Fruit fly (Drosophila melanogaster) whole organism, embryonic: ENCODE measurements around the gene kz.

Source experiments
- Atf3 ChIP-seq: fragments of 200-800 bp; sonication (Bioruptor generic); optimal IDR thresholded peaks from 3 replicates; lab custom pipeline; 2016; ENCODE audit warnings: missing biosample characterization, missing genetic modification characterization
- Awh ChIP-seq: fragments of 200-800 bp; sonication (Bioruptor generic); IDR thresholded peaks from 2 replicates; pipeline ENCODE4, ENCODE4 v1.3.6; 2022; ENCODE audit warnings: missing biosample characterization, missing genetic modification characterization
- Blimp-1 ChIP-seq: fragments of 200-800 bp; sonication (Bioruptor generic); optimal IDR thresholded peaks from 3 replicates; lab custom pipeline; 2018; ENCODE audit warnings: missing biosample characterization, missing genetic modification characterization, mild to moderate bottlenecking, moderate library complexity, missing genetic modification reagents
- BtbVII ChIP-seq: fragments of 200-800 bp; sonication (Bioruptor generic); optimal IDR thresholded peaks from 3 replicates; lab custom pipeline; 2017; ENCODE audit warnings: missing biosample characterization, mild to moderate bottlenecking, missing genetic modification characterization
- CG10366 ChIP-seq: fragments of 200-800 bp; sonication (Bioruptor generic); IDR thresholded peaks from 2 replicates; pipeline ENCODE4 v1.3.6; 2022; ENCODE audit warnings: missing biosample characterization, missing genetic modification characterization
- CG15269 ChIP-seq: fragments of 200-800 bp; sonication (Bioruptor generic); optimal IDR thresholded peaks from 2 replicates; lab custom pipeline; 2018; ENCODE audit warnings: missing biosample characterization, mild to moderate bottlenecking, missing genetic modification characterization, moderate library complexity
- CG1602 ChIP-seq: fragments of 200-800 bp; sonication (Bioruptor generic); optimal IDR thresholded peaks from 3 replicates; lab custom pipeline; 2016; ENCODE audit warnings: missing biosample characterization, missing genetic modification characterization
- CG16815 ChIP-seq: fragments of 200-800 bp; sonication (Bioruptor generic); optimal IDR thresholded peaks from 3 replicates; lab custom pipeline; 2017; ENCODE audit warnings: missing biosample characterization, mild to moderate bottlenecking, missing genetic modification characterization
- CG2678 ChIP-seq: fragments of 200-800 bp; sonication (Bioruptor generic); optimal IDR thresholded peaks from 3 replicates; lab custom pipeline; 2019; ENCODE audit warnings: missing biosample characterization, mild to moderate bottlenecking, missing genetic modification characterization, moderate library complexity
- CG30403 ChIP-seq: fragments of 200-800 bp; sonication (Bioruptor generic); optimal IDR thresholded peaks from 3 replicates; lab custom pipeline; 2016; ENCODE audit warnings: missing biosample characterization, missing genetic modification characterization
- CG31365 ChIP-seq: fragments of 200-800 bp; sonication (Bioruptor generic); optimal IDR thresholded peaks from 2 replicates; lab custom pipeline; 2018; ENCODE audit warnings: missing biosample characterization, mild to moderate bottlenecking, missing genetic modification characterization
- CG32772 ChIP-seq: fragments of 200-800 bp; sonication (Bioruptor generic); IDR thresholded peaks from 2 replicates; pipeline ENCODE4 v1.3.6; 2022; ENCODE audit warnings: missing biosample characterization, missing genetic modification characterization
- CG3995 ChIP-seq: fragments of 200-800 bp; sonication (Bioruptor generic); optimal IDR thresholded peaks from 3 replicates; lab custom pipeline; 2016; ENCODE audit warnings: missing biosample characterization, missing genetic modification characterization
- CG4424 ChIP-seq: fragments of 200-800 bp; sonication (Bioruptor generic); optimal IDR thresholded peaks from 3 replicates; lab custom pipeline; 2016; ENCODE audit warnings: missing biosample characterization, missing genetic modification characterization
- CG4730 ChIP-seq: fragments of 200-800 bp; sonication (Bioruptor generic); IDR thresholded peaks from 2 replicates; pipeline ENCODE4 v1.3.6; 2022; ENCODE audit warnings: missing biosample characterization, missing genetic modification characterization
- CG6272 ChIP-seq: fragments of 200-800 bp; sonication (Bioruptor generic); IDR thresholded peaks from 2 replicates; pipeline ENCODE4 v1.3.6; 2022; ENCODE audit warnings: missing biosample characterization, missing genetic modification characterization
- CG6765 ChIP-seq: fragments of 200-800 bp; sonication (Bioruptor generic); optimal IDR thresholded peaks from 3 replicates; lab custom pipeline; 2017; ENCODE audit warnings: missing biosample characterization, mild to moderate bottlenecking, missing genetic modification characterization
- CG6854 ChIP-seq: fragments of 200-800 bp; sonication (Bioruptor generic); optimal IDR thresholded peaks from 3 replicates; lab custom pipeline; 2017; ENCODE audit warnings: missing biosample characterization, mild to moderate bottlenecking, missing genetic modification characterization
- CG7839 ChIP-seq: fragments of 200-800 bp; sonication (Bioruptor generic); optimal IDR thresholded peaks from 3 replicates; lab custom pipeline; 2018; ENCODE audit warnings: missing biosample characterization, mild to moderate bottlenecking, missing genetic modification characterization, moderate library complexity
- CG8359 ChIP-seq: fragments of 200-800 bp; sonication (Bioruptor generic); optimal IDR thresholded peaks from 2 replicates; lab custom pipeline; 2017; ENCODE audit warnings: missing biosample characterization, mild to moderate bottlenecking, missing genetic modification characterization, borderline replicate concordance
- Deaf1 ChIP-seq: fragments of 200-800 bp; optimal IDR thresholded peaks from 3 replicates; lab custom pipeline; 2019; ENCODE audit warnings: missing biosample characterization, mild to moderate bottlenecking, missing genetic modification characterization, moderate library complexity
- Jarid2 ChIP-seq: fragments of 200-800 bp; sonication (Bioruptor generic); optimal IDR thresholded peaks from 3 replicates; lab custom pipeline; 2017; ENCODE audit warnings: mild to moderate bottlenecking, missing biosample characterization, missing genetic modification reagents, missing genetic modification characterization
- Lim3 ChIP-seq: fragments of 200-800 bp; sonication (Bioruptor generic); IDR thresholded peaks from 2 replicates; pipeline ENCODE4 v1.3.6; 2022; ENCODE audit warnings: missing biosample characterization, missing genetic modification characterization
- Lpt ChIP-seq: fragments of >200 bp; optimal IDR thresholded peaks from 2 replicates; lab custom pipeline; 2018; ENCODE audit warnings: missing biosample characterization, missing genetic modification characterization
- MBD-R2 ChIP-seq: fragments of 200-800 bp; sonication (Bioruptor generic); IDR thresholded peaks from 2 replicates; pipeline ENCODE4 v1.3.6; 2022; ENCODE audit warnings: missing biosample characterization, missing genetic modification characterization
- Sry-δ ChIP-seq: fragments of 200-800 bp; sonication (Bioruptor generic); optimal IDR thresholded peaks from 2 replicates; lab custom pipeline; 2016; ENCODE audit warnings: missing biosample characterization, missing genetic modification characterization
- Ssrp ChIP-seq: fragments of 200-800 bp; sonication (Bioruptor generic); optimal IDR thresholded peaks from 2 replicates; lab custom pipeline; 2018; ENCODE audit warnings: missing biosample characterization, mild to moderate bottlenecking, missing genetic modification characterization, moderate library complexity
- Usf ChIP-seq: fragments of 200-800 bp; sonication (Bioruptor generic); optimal IDR thresholded peaks from 2 replicates; lab custom pipeline; 2017; ENCODE audit warnings: missing genotype, missing biosample characterization, missing genetic modification characterization
- corto ChIP-seq: fragments of 200-800 bp; sonication (Bioruptor generic); optimal IDR thresholded peaks from 2 replicates; lab custom pipeline; 2016; ENCODE audit warnings: missing biosample characterization, mild to moderate bottlenecking, missing genetic modification characterization, moderate library complexity
- da ChIP-seq: fragments of 200-800 bp; sonication (Bioruptor generic); optimal IDR thresholded peaks from 2 replicates; lab custom pipeline; 2016; ENCODE audit warnings: missing biosample characterization, missing genetic modification characterization
- dan ChIP-seq: fragments of 200-800 bp; sonication (Bioruptor generic); IDR thresholded peaks from 2 replicates; pipeline ENCODE4 v1.3.6; 2022; ENCODE audit warnings: missing biosample characterization, missing genetic modification characterization
- danr ChIP-seq: fragments of 200-800 bp; sonication (Bioruptor generic); IDR thresholded peaks from 2 replicates; pipeline ENCODE4 v1.3.6; 2022; ENCODE audit warnings: missing biosample characterization, missing genetic modification characterization
- dati ChIP-seq: fragments of 200-800 bp; sonication (Bioruptor generic); IDR thresholded peaks from 2 replicates; pipeline ENCODE4 v1.3.6; 2022; ENCODE audit warnings: missing biosample characterization, missing genetic modification characterization
- eve ChIP-seq, 2 experiments: fragments of >200 bp; optimal IDR thresholded peaks; 2 replicates each; lab custom pipeline; 2017; ENCODE audit warnings: missing biosample characterization in 2 of 2, missing genetic modification characterization in 2 of 2
- gcm2 ChIP-seq: fragments of 200-800 bp; sonication (Bioruptor generic); optimal IDR thresholded peaks from 2 replicates; lab custom pipeline; 2016; ENCODE audit warnings: missing biosample characterization, missing genetic modification characterization
- her ChIP-seq: fragments of 200-800 bp; sonication (Bioruptor generic); optimal IDR thresholded peaks from 2 replicates; lab custom pipeline; 2016; ENCODE audit warnings: missing biosample characterization, missing genetic modification characterization
- hkb ChIP-seq, 2 experiments: fragments of 200-800 bp in 1 of 2; fragments of >200 bp in 1 of 2; sonication (Bioruptor generic) in 1 of 2; IDR thresholded peaks in 1 of 2; optimal IDR thresholded peaks in 1 of 2; 2 replicates each; pipeline versions ENCODE4 v1.3.6 to Lab custom; 2017 to 2022; ENCODE audit warnings: missing biosample characterization in 1 of 2, missing genetic modification characterization in 1 of 2
- lov ChIP-seq, 2 experiments: fragments of 200-800 bp in 1 of 2; fragments of >200 bp in 1 of 2; sonication (Bioruptor generic) in 1 of 2; IDR thresholded peaks in 1 of 2; optimal IDR thresholded peaks in 1 of 2; 2 replicates in 1 of 2; 3 replicates in 1 of 2; pipeline versions ENCODE4 v1.3.6 to Lab custom; 2017 to 2022; ENCODE audit warnings: missing biosample characterization in 1 of 2, missing genetic modification characterization in 1 of 2
- pb ChIP-seq: fragments of 200-800 bp; sonication (Bioruptor generic); optimal IDR thresholded peaks from 3 replicates; lab custom pipeline; 2016; ENCODE audit warnings: missing biosample characterization, missing genetic modification characterization
- pita ChIP-seq: fragments of 200-800 bp; sonication (Bioruptor generic); optimal IDR thresholded peaks from 2 replicates; lab custom pipeline; 2017; ENCODE audit warnings: missing biosample characterization, mild to moderate bottlenecking, missing genetic modification characterization
- prd ChIP-seq, 3 experiments: fragments of >200 bp in 2 of 3; fragments of 200-800 bp in 1 of 3; sonication (Bioruptor generic) in 1 of 3; optimal IDR thresholded peaks in 2 of 3; IDR thresholded peaks in 1 of 3; 2 replicates in 2 of 3; 3 replicates in 1 of 3; pipeline versions ENCODE4 v1.3.6 to Lab custom; 2017 to 2022; ENCODE audit warnings: missing biosample characterization in 1 of 3, missing genetic modification characterization in 1 of 3
- slou ChIP-seq: fragments of 200-800 bp; sonication (Bioruptor generic); optimal IDR thresholded peaks from 3 replicates; lab custom pipeline; 2016; ENCODE audit warnings: missing biosample characterization, missing genetic modification characterization
- slp2 ChIP-seq: fragments of 200-800 bp; sonication (Bioruptor generic); optimal IDR thresholded peaks from 2 replicates; lab custom pipeline; 2016; ENCODE audit warnings: missing biosample characterization, missing genetic modification characterization
- sr ChIP-seq: fragments of 200-800 bp; sonication (Bioruptor generic); IDR thresholded peaks from 3 replicates; pipeline ENCODE4 v1.3.6; 2022; ENCODE audit warnings: missing biosample characterization, missing genetic modification characterization
- stwl ChIP-seq: fragments of 200-800 bp; sonication (Bioruptor generic); optimal IDR thresholded peaks from 3 replicates; lab custom pipeline; 2018; ENCODE audit warnings: missing biosample characterization, mild to moderate bottlenecking, missing genetic modification characterization, moderate library complexity
- sug ChIP-seq: fragments of 200-800 bp; optimal IDR thresholded peaks from 2 replicates; lab custom pipeline; 2019; ENCODE audit warnings: missing biosample characterization, mild to moderate bottlenecking, missing genetic modification characterization, moderate library complexity
- tio ChIP-seq: fragments of 200-800 bp; sonication (Bioruptor generic); optimal IDR thresholded peaks from 2 replicates; lab custom pipeline; 2017; ENCODE audit warnings: missing biosample characterization, missing genetic modification characterization, inconsistent platforms
- tx ChIP-seq: fragments of 200-800 bp; sonication (Bioruptor generic); optimal IDR thresholded peaks from 2 replicates; lab custom pipeline; 2016; ENCODE audit warnings: missing biosample characterization, missing genetic modification characterization
- unpg ChIP-seq: fragments of 200-800 bp; sonication (Bioruptor generic); optimal IDR thresholded peaks from 3 replicates; lab custom pipeline; 2018; ENCODE audit warnings: missing biosample characterization, mild to moderate bottlenecking, missing genetic modification characterization, moderate library complexity
- vvl ChIP-seq: fragments of 200-800 bp; sonication (Bioruptor generic); IDR thresholded peaks from 2 replicates; pipeline ENCODE4 v1.3.6; 2022; ENCODE audit warnings: missing biosample characterization, missing genetic modification characterization
- zfh2 ChIP-seq: fragments of 200-800 bp; sonication (Bioruptor generic); optimal IDR thresholded peaks from 2 replicates; lab custom pipeline; 2016; ENCODE audit warnings: missing biosample characterization, missing genetic modification characterization

Gene kz

dm6 chrX:2219899-2220298 is 21.9 kb downstream of the kz start (continued):
- TF ChIP-seq stwl (tag; lab: Kevin White, UChicago), result no peak
- TF ChIP-seq pita (GFP tag; lab: Kevin White, UChicago), result no peak
- TF ChIP-seq pb, result no peak
- no peak for TF ChIP-seq sr (GFP tag; lab: Robert Waterston, UW)
- no peak for TF ChIP-seq Atf3 (GFP tag; lab: Kevin White, UChicago)
- no peak for TF ChIP-seq CG30403 (GFP tag; lab: Kevin White, UChicago)
- TF ChIP-seq vvl (GFP tag; lab: Robert Waterston, UW), result peak; percentile 29; the same call in 1 of the 2 replicates
- no peak for TF ChIP-seq CG3995 (GFP tag; lab: Kevin White, UChicago)
- no peak for TF ChIP-seq da
- TF ChIP-seq gcm2 (GFP tag; lab: Kevin White, UChicago), result no peak
- no peak for TF ChIP-seq CG15269 (tag; lab: Kevin White, UChicago)
- no peak for TF ChIP-seq CG31365 (tag; lab: Kevin White, UChicago)
- no peak for TF ChIP-seq Jarid2 (GFP tag; lab: Kevin White, UChicago)
- no peak for TF ChIP-seq Lim3
- no peak for TF ChIP-seq Sry-δ (GFP tag; lab: Kevin White, UChicago)
- no peak for TF ChIP-seq lov (optimal IDR thresholded peaks at IDR 0.05; lab: Kevin White, UChicago)
- TF ChIP-seq lov (GFP tag; IDR thresholded peaks at IDR 0.05; lab: Robert Waterston, UW), result no peak
- no peak for TF ChIP-seq eve (GFP tag; optimal IDR thresholded peaks at IDR 0.05; lab: Kevin White, UChicago)
- TF ChIP-seq Blimp-1 (GFP tag; lab: Kevin White, UChicago), result peak; percentile 42
- no peak for TF ChIP-seq her (GFP tag; lab: Kevin White, UChicago)
- no peak for TF ChIP-seq CG6765
- no peak for TF ChIP-seq CG8359 (GFP tag; lab: Kevin White, UChicago)
- no peak for TF ChIP-seq tx (GFP tag; lab: Kevin White, UChicago)
- no peak for TF ChIP-seq Lpt (GFP tag; lab: Kevin White, UChicago)
- TF ChIP-seq CG4730, result no peak
- TF ChIP-seq slp2 (GFP tag; lab: Kevin White, UChicago), result no peak
- TF ChIP-seq prd (optimal IDR thresholded peaks at IDR 0.05; lab: Kevin White, UChicago), result no peak
- peak; percentile 30; the same call in 1 of the 3 replicates for TF ChIP-seq prd (GFP tag; IDR thresholded peaks at IDR 0.05; lab: Robert Waterston, UW)
- no peak for TF ChIP-seq dati (GFP tag; lab: Robert Waterston, UW)
- peak; percentile 9 for TF ChIP-seq unpg (GFP tag; lab: Kevin White, UChicago)
- peak; percentile 22 for TF ChIP-seq CG2678 (tag; lab: Kevin White, UChicago)
- no peak for TF ChIP-seq hkb (optimal IDR thresholded peaks at IDR 0.05; lab: Kevin White, UChicago)
- TF ChIP-seq hkb (GFP tag; IDR thresholded peaks at IDR 0.05; lab: Robert Waterston, UW), result 0 out of 2 replicates have a peak, but pooled peaks have one; percentile 9
- no peak for TF ChIP-seq BtbVII (GFP tag; lab: Kevin White, UChicago)
- no peak for TF ChIP-seq CG6272 (GFP tag; lab: Robert Waterston, UW)
- TF ChIP-seq tio (GFP tag; lab: Kevin White, UChicago), result no peak
- TF ChIP-seq CG7839 (tag; lab: Kevin White, UChicago), result peak; percentile 22
- TF ChIP-seq danr (GFP tag; lab: Robert Waterston, UW), result no peak
- TF ChIP-seq CG6854 (GFP tag; lab: Kevin White, UChicago), result no peak
- TF ChIP-seq CG1602 (GFP tag; lab: Kevin White, UChicago), result no peak
- TF ChIP-seq CG16815, result no peak
- TF ChIP-seq MBD-R2 (GFP tag; lab: Robert Waterston, UW), result no peak
- peak; percentile 9 for TF ChIP-seq Ssrp
- no peak for TF ChIP-seq CG10366 (GFP tag; lab: Robert Waterston, UW)
- TF ChIP-seq CG32772 (GFP tag; lab: Robert Waterston, UW), result peak; percentile 8; the same call in 1 of the 2 replicates
- no peak for TF ChIP-seq slou
- TF ChIP-seq Awh (GFP tag; lab: Robert Waterston, UW), result no peak
- TF ChIP-seq corto (GFP tag; lab: Kevin White, UChicago), result no peak
- no peak for TF ChIP-seq zfh2 (GFP tag; lab: Kevin White, UChicago)
- no peak for TF ChIP-seq dan (GFP tag; lab: Robert Waterston, UW)
- no peak for TF ChIP-seq Usf (GFP tag; lab: Kevin White, UChicago)
- TF ChIP-seq Deaf1 (tag; lab: Kevin White, UChicago), result no peak
- TF ChIP-seq sug (tag; lab: Kevin White, UChicago), result no peak
- TF ChIP-seq CG4424 (GFP tag; lab: Kevin White, UChicago), result no peak
